Worm (Caenorhabditis elegans): ENCODE data around the gene F23B2.10.

- no peak for TF ChIP-seq dpl-1 (GFP tag; optimal IDR thresholded peaks at IDR 0.05)
- no peak for TF ChIP-seq egl-27 (tag; optimal IDR thresholded peaks at IDR 0.05)
- no peak for TF ChIP-seq snpc-4 (tag; optimal IDR thresholded peaks at IDR 0.05)
- TF ChIP-seq unc-130 (tag; optimal IDR thresholded peaks at IDR 0.05) = no peak
- TF ChIP-seq zag-1 (tag; optimal IDR thresholded peaks at IDR 0.05) = no peak
- no peak for TF ChIP-seq ama-1 (optimal IDR thresholded peaks at IDR 0.05)
- TF ChIP-seq grh-1 (GFP tag; IDR thresholded peaks at IDR 0.05) = no peak
Measured at ce11 chrIV:9135377-9135776, 18.8 kb downstream of the F23B2.10 start, which contains the start of gene delm-1.

Data from whole organism, L1 larva.